Worm (Caenorhabditis elegans): ENCODE measurements around the gene F40A3.4.

The F40A3.4 gene

DNA sequence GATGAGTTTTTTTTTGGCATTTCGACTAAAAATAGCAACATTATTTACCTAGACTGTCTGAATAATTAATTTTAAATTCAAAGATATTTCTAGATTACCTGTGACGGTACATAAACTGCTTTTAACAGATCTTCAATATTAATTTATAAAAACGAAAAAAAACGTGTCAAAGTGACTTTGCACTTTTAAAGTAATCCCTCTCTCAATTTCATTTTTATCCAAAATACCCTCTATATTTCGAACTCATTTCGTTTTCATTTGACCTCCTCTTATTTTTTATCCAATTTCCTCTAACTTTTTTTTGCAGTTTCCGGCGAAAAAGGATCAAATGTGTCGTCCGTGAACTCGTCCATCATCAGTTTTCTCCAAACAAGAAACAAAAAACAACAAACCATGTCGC lies at the start of gene F40A3.4:
Gene F40A3.4 (plus strand): TSS at position 301 of the 400 bp plus-strand sequence.
- TF ChIP-seq lir-1 (GFP tag; conservative IDR thresholded peaks at IDR 0.05) = no peak
- no peak for TF ChIP-seq ztf-3 (GFP tag; optimal IDR thresholded peaks at IDR 0.05)

DNA sequence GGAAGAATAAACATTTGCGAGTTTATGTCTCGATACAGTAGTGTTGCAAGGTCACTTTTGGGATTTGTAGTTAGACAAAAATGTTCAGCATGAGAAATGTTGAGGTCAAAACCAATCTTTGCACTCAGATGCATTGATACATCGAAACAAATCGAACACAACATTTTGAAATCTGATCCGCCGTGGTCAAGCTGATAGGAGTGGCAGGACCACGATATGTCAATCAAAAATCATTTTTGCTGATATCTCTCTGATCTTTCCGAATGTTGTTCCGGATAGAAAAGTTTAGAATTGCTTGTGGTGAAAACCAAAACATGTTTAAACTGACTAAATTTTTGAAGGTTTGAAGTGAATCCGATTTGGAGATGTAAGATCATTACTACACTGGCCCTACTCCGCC lies 49.7 kb upstream of the F40A3.4 start:
- TF ChIP-seq ztf-25 (GFP tag; IDR thresholded peaks at IDR 0.05) (no peak), Y53G8AR.9 (GFP tag; conservative IDR thresholded peaks at IDR 0.05) (no peak), K11D2.4 (GFP tag; IDR thresholded peaks at IDR 0.05) (no peak), zim-3 (tag; optimal IDR thresholded peaks at IDR 0.05) (no peak), pbrm-1 (GFP tag; IDR thresholded peaks at IDR 0.05) (no peak), lir-1 (GFP tag; conservative IDR thresholded peaks at IDR 0.05) (no peak), hlh-26 (GFP tag; conservative IDR thresholded peaks at IDR 0.05) (no peak), rpc-1 (optimal IDR thresholded peaks at IDR 0.05) (no peak), rpc-1 (tag; optimal IDR thresholded peaks at IDR 0.05) (no peak), somi-1 (GFP tag; optimal IDR thresholded peaks at IDR 0.05) (no peak), Y53F4B.3 (GFP tag; IDR thresholded peaks at IDR 0.05) (no peak)

- TF ChIP-seq F10E7.11 (tag; optimal IDR thresholded peaks at IDR 0.05) (no peak), snpc-3.4 (tag; optimal IDR thresholded peaks at IDR 0.05) (no peak), F55B11.4 (tag; optimal IDR thresholded peaks at IDR 0.05; ENCODE audit: borderline replicate concordance, insufficient read depth) (no peak), hrde-1 (tag; optimal IDR thresholded peaks at IDR 0.05; ENCODE audit: borderline replicate concordance) (no peak), him-1 (tag; optimal IDR thresholded peaks at IDR 0.05) (no peak), nhr-90 (tag; optimal IDR thresholded peaks at IDR 0.05) (no peak), unc-62 (GFP tag; optimal IDR thresholded peaks at IDR 0.05) (no peak), mes-4 (tag; optimal IDR thresholded peaks at IDR 0.05) (no peak), bed-2 (GFP tag; IDR thresholded peaks at IDR 0.05) (no peak), B0261.1 (tag; optimal IDR thresholded peaks at IDR 0.05) (no peak), lin-40 (tag; optimal IDR thresholded peaks at IDR 0.05) (no peak)
Measured at ce11 chrV:7826362-7826761, 49.2 kb upstream of the F40A3.4 start.

DNA sequence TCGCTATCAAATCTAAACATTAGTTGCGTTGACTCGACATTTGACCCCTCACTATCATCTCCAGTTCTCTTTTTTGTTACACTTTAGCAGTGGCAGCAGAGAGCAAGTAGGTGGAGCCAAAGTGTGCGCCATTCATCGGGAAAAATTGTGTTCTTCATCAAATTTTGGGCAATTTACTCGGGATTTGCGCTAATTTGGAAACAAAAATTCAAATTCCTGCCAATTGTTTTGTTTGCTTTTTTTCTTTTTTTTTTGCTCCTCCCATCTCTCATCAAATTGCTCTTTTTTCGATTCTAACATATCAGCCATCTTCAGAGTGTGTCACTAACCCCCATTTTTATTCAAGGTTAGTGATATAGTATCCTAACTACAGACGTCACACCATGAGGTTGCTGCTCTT lies 48.6 kb upstream of the F40A3.4 start, which contains the start of gene mig-6:
Gene mig-6 (plus strand): TSS at position 301 of the 400 bp plus-strand sequence.
- TF ChIP-seq pbrm-1 (GFP tag; IDR thresholded peaks at IDR 0.05) = no peak
- no peak for TF ChIP-seq chd-7 (tag; optimal IDR thresholded peaks at IDR 0.05)
- no peak for TF ChIP-seq ceh-100 (GFP tag; IDR thresholded peaks at IDR 0.05)
- TF ChIP-seq egl-18 (GFP tag; IDR thresholded peaks at IDR 0.05) = no peak

DNA sequence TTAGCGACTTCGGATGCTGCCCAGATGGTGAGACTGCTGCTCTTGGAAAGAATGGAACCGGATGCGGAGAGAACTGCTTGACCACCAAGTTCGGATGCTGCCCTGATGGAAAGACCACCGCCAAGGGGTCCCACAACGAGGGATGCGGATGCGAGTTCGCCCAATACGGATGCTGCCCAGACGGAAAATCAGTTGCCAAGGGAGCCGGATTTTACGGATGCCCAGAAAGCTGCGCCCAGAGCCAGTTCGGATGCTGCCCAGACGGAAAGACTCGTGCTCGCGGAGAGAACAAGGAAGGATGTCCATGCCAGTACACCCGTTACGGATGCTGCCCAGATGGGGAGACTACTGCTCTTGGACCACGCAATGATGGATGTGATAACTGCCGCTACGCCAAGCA lies 44.6 kb upstream of the F40A3.4 start:
- TF ChIP-seq dox-1 (GFP tag; IDR thresholded peaks at IDR 0.05) (0 out of 2 replicates have a peak, but pooled peaks have one; percentile 24), bed-2 (GFP tag; IDR thresholded peaks at IDR 0.05) (no peak), ztf-28 (GFP tag; IDR thresholded peaks at IDR 0.05) (0 out of 2 replicates have a peak, but pooled peaks have one; percentile 19), repo-1 (tag; optimal IDR thresholded peaks at IDR 0.05) (no peak), zfh-2 (GFP tag; conservative IDR thresholded peaks at IDR 0.05) (peak; percentile 84), F37B4.10 (GFP tag; IDR thresholded peaks at IDR 0.05) (0 out of 2 replicates have a peak, but pooled peaks have one; percentile 29), ceh-27 (GFP tag; optimal IDR thresholded peaks at IDR 0.05) (no peak), pha-4 (tag; optimal IDR thresholded peaks at IDR 0.05) (no peak), ama-1 (optimal IDR thresholded peaks at IDR 0.05) (no peak), ama-1 (GFP tag; optimal IDR thresholded peaks at IDR 0.05) (no peak)
